Fruit fly (Drosophila melanogaster): ENCODE measurements around the gene Sgs8.
A peak's percentile ranks its signal among the peaks of the same experiment; 100 is the strongest.

The Sgs8 gene

DNA sequence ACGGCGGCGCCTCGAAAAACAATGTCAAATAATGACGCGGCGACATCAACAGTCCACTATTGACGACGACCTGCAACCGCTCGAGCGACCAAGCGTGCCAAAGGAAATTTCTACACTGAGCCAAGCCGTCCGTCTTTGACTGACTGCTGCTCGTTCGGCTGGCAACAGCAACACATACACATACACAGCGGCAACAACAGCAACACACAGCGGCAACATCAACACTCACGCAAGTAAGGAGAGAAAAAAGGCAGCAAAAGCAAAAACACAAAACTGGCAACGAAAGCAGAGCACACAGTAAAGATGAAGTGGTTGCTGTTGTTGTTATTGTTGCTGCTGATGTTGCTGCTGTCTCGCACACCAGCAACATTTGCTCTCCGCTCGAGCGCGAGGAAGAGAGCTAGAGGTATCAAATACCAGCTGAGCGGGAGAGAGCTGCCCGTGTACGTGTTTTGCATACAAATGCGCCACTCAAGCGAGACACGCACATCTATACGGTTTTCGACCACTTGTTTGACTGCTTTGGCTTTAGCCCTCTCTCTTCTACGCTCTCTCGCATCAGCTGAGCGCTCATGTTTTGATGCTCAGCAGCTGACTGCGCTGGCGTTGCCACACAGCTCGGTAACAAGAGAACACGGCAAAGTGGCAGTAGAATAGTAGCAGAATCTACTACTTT, 43.9 kb upstream of the Sgs8 start (continued):
- TF ChIP-seq CG3838 (GFP tag; optimal IDR thresholded peaks at IDR 0.05) (peak; percentile 71), Kr (GFP tag; optimal IDR thresholded peaks at IDR 0.05) (no peak), CG13123 (GFP tag; optimal IDR thresholded peaks at IDR 0.05) (no peak), Ptx1 (GFP tag; IDR thresholded peaks at IDR 0.05) (no peak), CG13287 (GFP tag; IDR thresholded peaks at IDR 0.05; ENCODE audit: partially characterized antibody) (peak; percentile 80), Nf-YB (GFP tag; optimal IDR thresholded peaks at IDR 0.05) (peak; percentile 47), Mrtf (GFP tag; IDR thresholded peaks at IDR 0.05) (no peak), Dfd (GFP tag; optimal IDR thresholded peaks at IDR 0.05) (no peak), Camta (GFP tag; optimal IDR thresholded peaks at IDR 0.05) (no peak), CG18011 (GFP tag; optimal IDR thresholded peaks at IDR 0.05) (no peak), Myb (GFP tag; optimal IDR thresholded peaks at IDR 0.05) (no peak), CG9437 (GFP tag; optimal IDR thresholded peaks at IDR 0.05) (no peak), run (tag; optimal IDR thresholded peaks at IDR 0.05) (peak; percentile 5), CG11696 (GFP tag; IDR thresholded peaks at IDR 0.05) (0 out of 2 replicates have a peak, but pooled peaks have one; percentile 17), abd-A (tag; optimal IDR thresholded peaks at IDR 0.05) (peak; percentile 88), YL-1 (GFP tag; optimal IDR thresholded peaks at IDR 0.05) (peak; percentile 21), CG4404 (GFP tag; IDR thresholded peaks at IDR 0.05) (no peak), CG30403 (GFP tag; optimal IDR thresholded peaks at IDR 0.05) (no peak), jigr1 (GFP tag; IDR thresholded peaks at IDR 0.05) (no peak), Xrp1 (GFP tag; IDR thresholded peaks at IDR 0.05) (no peak), CG34224 (GFP tag; IDR thresholded peaks at IDR 0.05; ENCODE audit: partially characterized antibody) (peak; percentile 94), Meics (GFP tag; optimal IDR thresholded peaks at IDR 0.05) (no peak), sna (GFP tag; IDR thresholded peaks at IDR 0.05; ENCODE audit: partially characterized antibody) (peak; percentile 82), CG15011 (GFP tag; optimal IDR thresholded peaks at IDR 0.05) (no peak), wor (GFP tag; IDR thresholded peaks at IDR 0.05) (no peak), CG17612 (GFP tag; IDR thresholded peaks at IDR 0.05) (no peak), CG13424 (tag; optimal IDR thresholded peaks at IDR 0.05) (no peak), Spps (tag; optimal IDR thresholded peaks at IDR 0.05) (peak; percentile 6), sisA (GFP tag; IDR thresholded peaks at IDR 0.05) (no peak), nau (GFP tag; optimal IDR thresholded peaks at IDR 0.05) (peak; percentile 51), CoRest (tag; optimal IDR thresholded peaks at IDR 0.05) (no peak), maf-S (GFP tag; optimal IDR thresholded peaks at IDR 0.05) (no peak), cwo (GFP tag; optimal IDR thresholded peaks at IDR 0.05) (peak; percentile 43), Usf (GFP tag; optimal IDR thresholded peaks at IDR 0.05) (no peak), zen2 (GFP tag; IDR thresholded peaks at IDR 0.05; ENCODE audit: partially characterized antibody) (peak; percentile 95), disco-r (GFP tag; optimal IDR thresholded peaks at IDR 0.05) (no peak), cg (GFP tag; optimal IDR thresholded peaks at IDR 0.05) (peak; percentile 100), CkIIα-i1 (GFP tag; IDR thresholded peaks at IDR 0.05) (no peak), CG13296 (GFP tag; optimal IDR thresholded peaks at IDR 0.05) (peak; percentile 44), Hsf (GFP tag; optimal IDR thresholded peaks at IDR 0.05) (no peak), dm (GFP tag; optimal IDR thresholded peaks at IDR 0.05) (no peak), Dbx (GFP tag; IDR thresholded peaks at IDR 0.05) (0 out of 3 replicates have a peak, but pooled peaks have one; percentile 38), row (GFP tag; IDR thresholded peaks at IDR 0.05) (no peak; the same call in 2 of the 3 replicates), CG7963 (GFP tag; IDR thresholded peaks at IDR 0.05; ENCODE audit: partially characterized antibody) (no peak), da (GFP tag; optimal IDR thresholded peaks at IDR 0.05) (no peak), CG4328 (GFP tag; optimal IDR thresholded peaks at IDR 0.05) (no peak), lab (GFP tag; optimal IDR thresholded peaks at IDR 0.05) (peak; percentile 40), C15 (GFP tag; IDR thresholded peaks at IDR 0.05) (no peak), Eip74EF (GFP tag; optimal IDR thresholded peaks at IDR 0.05) (peak in 1 of 2 experiments; percentile 67)
